Worm (Caenorhabditis elegans): Measurements from ENCODE around the gene F22B8.3.

The F22B8.3 gene

ce11 chrV:16090685-16091084 lies at the start of gene F22B8.3:
F22B8.3 (plus strand) TSS chrV:16090985.
- TF ChIP-seq nhr-129 (tag; optimal IDR thresholded peaks at IDR 0.05) (no peak), nhr-23 (tag; optimal IDR thresholded peaks at IDR 0.05) (no peak), sem-4 (tag; optimal IDR thresholded peaks at IDR 0.05) (no peak), R02D3.7 (tag; optimal IDR thresholded peaks at IDR 0.05) (no peak), elt-1 (tag; optimal IDR thresholded peaks at IDR 0.05) (no peak), gmeb-1 (tag; optimal IDR thresholded peaks at IDR 0.05) (no peak), sma-3 (GFP tag; optimal IDR thresholded peaks at IDR 0.05) (no peak), ztf-11 (tag; optimal IDR thresholded peaks at IDR 0.05) (no peak)

- TF ChIP-seq mdl-1 (tag; optimal IDR thresholded peaks at IDR 0.05) = no peak
- no peak for TF ChIP-seq ceh-16 (tag; optimal IDR thresholded peaks at IDR 0.05)
- TF ChIP-seq nhr-21 (tag; optimal IDR thresholded peaks at IDR 0.05) = no peak
- TF ChIP-seq lin-11 (tag; optimal IDR thresholded peaks at IDR 0.05) = no peak
- TF ChIP-seq blmp-1 (tag; optimal IDR thresholded peaks at IDR 0.05; ENCODE audit: insufficient read depth) = no peak
- no peak for TF ChIP-seq aly-2 (tag; optimal IDR thresholded peaks at IDR 0.05)
- no peak for TF ChIP-seq unc-55 (GFP tag; optimal IDR thresholded peaks at IDR 0.05)
- TF ChIP-seq ztf-11 (tag; optimal IDR thresholded peaks at IDR 0.05) = no peak
- no peak for TF ChIP-seq snpc-4 (tag; optimal IDR thresholded peaks at IDR 0.05)
- TF ChIP-seq sem-4 (tag; optimal IDR thresholded peaks at IDR 0.05) = no peak
- no peak for TF ChIP-seq skn-1 (tag; optimal IDR thresholded peaks at IDR 0.05)
- no peak for TF ChIP-seq unc-39 (tag; optimal IDR thresholded peaks at IDR 0.05)
- no peak for TF ChIP-seq ztf-4 (tag; optimal IDR thresholded peaks at IDR 0.05)
- TF ChIP-seq nhr-129 (tag; optimal IDR thresholded peaks at IDR 0.05) = no peak
- TF ChIP-seq nhr-6 (tag; optimal IDR thresholded peaks at IDR 0.05) = no peak
- no peak for TF ChIP-seq nhr-237 (tag; optimal IDR thresholded peaks at IDR 0.05)
- no peak for TF ChIP-seq crh-2 (tag; optimal IDR thresholded peaks at IDR 0.05)
- TF ChIP-seq lin-39 (tag; optimal IDR thresholded peaks at IDR 0.05) = no peak
- TF ChIP-seq C34F6.9 (tag; optimal IDR thresholded peaks at IDR 0.05) = no peak
Observed at ce11 chrV:16041412-16041811, 49.4 kb upstream of the F22B8.3 start.

ce11 chrV:16041925-16042742 lies 48.7 kb upstream of the F22B8.3 start, which contains the start of the genes his-2 and his-1:
his-2 (minus strand) TSS chrV:16042283.
his-1 (plus strand) TSS chrV:16042520.
- TF ChIP-seq nhr-25 (tag; optimal IDR thresholded peaks at IDR 0.05) = peak; percentile 19

ce11 chrV:16042743-16043014 lies 48.1 kb upstream of the F22B8.3 start:
- TF ChIP-seq C34F6.9 (tag; optimal IDR thresholded peaks at IDR 0.05) (no peak), egl-27 (tag; optimal IDR thresholded peaks at IDR 0.05) (no peak), sma-3 (GFP tag; optimal IDR thresholded peaks at IDR 0.05) (no peak), sma-9 (GFP tag; optimal IDR thresholded peaks at IDR 0.05) (no peak), sma-9 (tag; optimal IDR thresholded peaks at IDR 0.05) (no peak), dmd-4 (tag; optimal IDR thresholded peaks at IDR 0.05) (no peak), unc-62 (GFP tag; optimal IDR thresholded peaks at IDR 0.05) (no peak), mab-5 (tag; optimal IDR thresholded peaks at IDR 0.05) (no peak), unc-39 (tag; optimal IDR thresholded peaks at IDR 0.05) (no peak), F13H6.1 (tag; optimal IDR thresholded peaks at IDR 0.05) (no peak), zag-1 (tag; optimal IDR thresholded peaks at IDR 0.05) (no peak)

ce11 chrV:16043686-16044085 lies 47.1 kb upstream of the F22B8.3 start:
- TF ChIP-seq mbf-1 (tag; optimal IDR thresholded peaks at IDR 0.05) (no peak), sma-9 (GFP tag; optimal IDR thresholded peaks at IDR 0.05) (peak; percentile 23), sma-9 (tag; optimal IDR thresholded peaks at IDR 0.05) (no peak), elt-3 (tag; optimal IDR thresholded peaks at IDR 0.05) (no peak), ztf-11 (tag; optimal IDR thresholded peaks at IDR 0.05) (no peak), crh-2 (tag; optimal IDR thresholded peaks at IDR 0.05) (peak; percentile 23), C34F6.9 (tag; optimal IDR thresholded peaks at IDR 0.05) (no peak), elt-1 (tag; optimal IDR thresholded peaks at IDR 0.05) (no peak), alr-1 (tag; optimal IDR thresholded peaks at IDR 0.05) (no peak), fos-1 (tag; optimal IDR thresholded peaks at IDR 0.05) (peak; percentile 31), lsy-2 (tag; optimal IDR thresholded peaks at IDR 0.05) (no peak), R02D3.7 (tag; optimal IDR thresholded peaks at IDR 0.05) (no peak), sem-4 (tag; optimal IDR thresholded peaks at IDR 0.05) (no peak)

All from whole organism, L2 larva.